Fruit fly (Drosophila melanogaster) S2 (cell line): ENCODE results near the gene CG13733.

ENCODE experiments used
- CG8478 ChIP-seq: fragments of >200 bp; optimal IDR thresholded peaks from 2 replicates; lab custom pipeline; 2018
- CTCF ChIP-seq, 2 experiments: fragments of >200 bp; optimal IDR thresholded peaks; 2 replicates each; lab custom pipeline; 2018

DNA sequence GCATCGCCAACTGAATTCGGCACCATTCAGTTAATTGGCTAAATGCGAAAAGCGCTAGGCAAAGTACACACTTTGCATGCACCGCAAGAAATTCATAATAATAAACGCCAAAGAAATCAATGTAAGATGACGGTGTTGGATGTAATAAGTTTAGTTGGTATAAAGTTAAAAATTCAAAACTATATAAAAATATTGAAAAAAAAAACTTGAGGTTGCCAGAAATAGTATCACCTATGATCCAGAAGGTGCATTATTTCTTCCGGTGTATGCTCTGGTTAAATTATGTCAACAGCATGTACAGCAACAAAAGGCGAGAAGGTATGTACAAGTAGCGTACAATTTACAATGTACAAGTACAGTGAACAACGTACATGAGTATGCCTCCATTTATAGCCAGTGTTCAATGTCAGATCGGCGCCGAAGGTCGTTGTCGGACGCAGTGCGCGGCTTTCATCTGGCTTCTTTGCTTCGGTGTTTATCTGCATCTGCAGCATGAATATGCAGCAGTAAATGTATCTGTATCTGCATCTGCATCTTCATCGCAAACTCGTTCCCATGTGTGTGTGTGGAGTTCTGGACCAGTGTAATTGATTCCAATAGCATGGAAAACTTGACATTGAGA, 18.3 kb upstream of the CG13733 start:
- TF ChIP-seq CG8478 (lab: Kevin White, UChicago) (no peak), CTCF (optimal IDR thresholded peaks at IDR 0.05; lab: Kevin White, UChicago) (no peak)
